Worm (Caenorhabditis elegans) whole organism, L1 larva: ENCODE measurements around the gene C17F4.11.

Experiments
- C04F5.9 ChIP-seq: sonication (generic microtip); optimal IDR thresholded peaks from 2 replicates; lab custom pipeline; 2016; ENCODE audit warnings: missing genetic modification characterization, missing compliant biosample characterization
- C16A3.4 ChIP-seq: fragments of 150-350 bp; optimal IDR thresholded peaks from 2 replicates; lab custom pipeline; 2014; ENCODE audit warnings: missing biosample characterization, missing genetic modification characterization
- F16B12.6 ChIP-seq: fragments of 150-350 bp; optimal IDR thresholded peaks from 2 replicates; lab custom pipeline; 2014; ENCODE audit warnings: missing biosample characterization, missing genetic modification characterization
- Y116A8C.19 ChIP-seq: sonication (generic microtip); optimal IDR thresholded peaks from 2 replicates; lab custom pipeline; 2016; ENCODE audit warnings: missing compliant biosample characterization, missing genetic modification characterization, borderline replicate concordance
- aly-2 ChIP-seq: fragments of 150-350 bp; optimal IDR thresholded peaks from 2 replicates; lab custom pipeline; 2014; ENCODE audit warnings: missing biosample characterization, missing genetic modification characterization
- blmp-1 ChIP-seq: fragments of 150-350 bp; optimal IDR thresholded peaks from 2 replicates; lab custom pipeline; 2014; ENCODE audit warnings: missing biosample characterization, missing genetic modification characterization
- ceh-82 ChIP-seq, 3 experiments: fragments of 150-350 bp in 1 of 3; sonication (generic microtip) in 2 of 3; optimal IDR thresholded peaks; 2 replicates each; lab custom pipeline; 2014 to 2017; ENCODE audit warnings: missing biosample characterization in 3 of 3, missing genetic modification characterization in 3 of 3
- ces-1 ChIP-seq: fragments of 150-350 bp; optimal IDR thresholded peaks from 2 replicates; lab custom pipeline; 2014; ENCODE audit warnings: missing biosample characterization, missing genetic modification reagents, missing genetic modification characterization
- dpl-1 ChIP-seq, 3 experiments: fragments of 150-350 bp in 2 of 3; sonication (generic microtip) in 1 of 3; optimal IDR thresholded peaks; 2 replicates each; lab custom pipeline; 2014 to 2017; ENCODE audit warnings: missing biosample characterization in 3 of 3, missing genetic modification characterization in 3 of 3, missing genetic modification reagents in 3 of 3
- efl-1 ChIP-seq, 4 experiments: fragments of 150-350 bp; optimal IDR thresholded peaks in 3 of 4; peaks in 1 of 4; 1 replicate in 1 of 4; 2 replicates in 3 of 4; lab custom pipeline; 2014; ENCODE audit warnings: missing biosample characterization in 2 of 4, missing genetic modification characterization in 2 of 4, missing genetic modification reagents in 2 of 4
- egl-13 ChIP-seq: sonication (generic microtip); optimal IDR thresholded peaks from 2 replicates; lab custom pipeline; 2016; ENCODE audit warnings: missing genotype, missing genetic modification reagents, missing genetic modification characterization, missing compliant biosample characterization
- elt-3 ChIP-seq, 6 experiments: fragments of 150-350 bp in 1 of 6; sonication (generic microtip); optimal IDR thresholded peaks; 2 replicates each; lab custom pipeline; 2017 to 2018; ENCODE audit warnings: missing biosample characterization in 6 of 6, missing genetic modification characterization in 6 of 6, inconsistent platforms in 1 of 6
- fkh-10 ChIP-seq: sonication (generic microtip); optimal IDR thresholded peaks from 2 replicates; lab custom pipeline; 2017; ENCODE audit warnings: missing biosample characterization, missing genetic modification reagents, missing genetic modification characterization
- fkh-8 ChIP-seq: sonication (generic microtip); optimal IDR thresholded peaks from 2 replicates; lab custom pipeline; 2016; ENCODE audit warnings: mild to moderate bottlenecking, missing genetic modification characterization, missing compliant biosample characterization
- hlh-4 ChIP-seq: sonication (generic microtip); optimal IDR thresholded peaks from 2 replicates; lab custom pipeline; 2016; ENCODE audit warnings: mild to moderate bottlenecking, missing genetic modification characterization, missing compliant biosample characterization
- lin-13 ChIP-seq: fragments of 150-350 bp; optimal IDR thresholded peaks from 2 replicates; lab custom pipeline; 2014; ENCODE audit warnings: missing biosample characterization, missing genetic modification reagents, missing genetic modification characterization
- lin-14 ChIP-seq: fragments of 200-800 bp; sonication (Bioruptor generic); optimal IDR thresholded peaks from 2 replicates; lab custom pipeline; 2018; ENCODE audit warnings: mild to moderate bottlenecking, missing genetic modification characterization, moderate library complexity, missing compliant biosample characterization
- lin-35 ChIP-seq, 2 experiments: fragments of 150-350 bp; optimal IDR thresholded peaks; 2 replicates each; lab custom pipeline; 2014; ENCODE audit warnings: missing biosample characterization in 2 of 2, missing genetic modification characterization in 2 of 2, missing genetic modification reagents in 2 of 2
- lin-39 ChIP-seq: fragments of 150-350 bp; optimal IDR thresholded peaks from 2 replicates; lab custom pipeline; 2014; ENCODE audit warnings: missing biosample characterization, missing genetic modification reagents, missing genetic modification characterization
- lir-3 ChIP-seq: sonication (generic microtip); optimal IDR thresholded peaks from 2 replicates; lab custom pipeline; 2016; ENCODE audit warnings: mild to moderate bottlenecking, missing genetic modification characterization, moderate library complexity, missing compliant biosample characterization; ENCODE audit not compliant: poor library complexity
- lsy-2 ChIP-seq, 2 experiments: fragments of 150-350 bp; optimal IDR thresholded peaks; 2 replicates each; lab custom pipeline; 2014; ENCODE audit warnings: missing biosample characterization in 2 of 2, missing genetic modification characterization in 2 of 2
- mep-1 ChIP-seq: fragments of 150-350 bp; optimal IDR thresholded peaks from 2 replicates; lab custom pipeline; 2014; ENCODE audit warnings: missing biosample characterization, missing genetic modification characterization
- nhr-11 ChIP-seq: fragments of 150-350 bp; optimal IDR thresholded peaks from 2 replicates; lab custom pipeline; 2014; ENCODE audit warnings: missing biosample characterization, missing genetic modification characterization
- nhr-19 ChIP-seq: fragments of 200-800 bp; sonication (Bioruptor generic); conservative IDR thresholded peaks from 2 replicates; pipeline ENCODE4 v1.3.6; 2022; ENCODE audit warnings: missing genetic modification characterization, missing compliant biosample characterization
- nhr-20 ChIP-seq: sonication (generic microtip); optimal IDR thresholded peaks from 2 replicates; lab custom pipeline; 2016; ENCODE audit warnings: mild to moderate bottlenecking, missing genetic modification characterization, missing compliant biosample characterization
- nhr-237 ChIP-seq: fragments of 150-350 bp; optimal IDR thresholded peaks from 2 replicates; lab custom pipeline; 2014; ENCODE audit warnings: missing biosample characterization, missing genetic modification characterization
- nhr-47 ChIP-seq: sonication (generic microtip); optimal IDR thresholded peaks from 2 replicates; lab custom pipeline; 2016; ENCODE audit warnings: mild to moderate bottlenecking, missing genetic modification characterization, moderate library complexity, missing compliant biosample characterization
- nhr-77 ChIP-seq: fragments of 150-350 bp; optimal IDR thresholded peaks from 2 replicates; lab custom pipeline; 2014; ENCODE audit warnings: missing biosample characterization, missing genetic modification characterization
- nhr-84 ChIP-seq: sonication (generic microtip); optimal IDR thresholded peaks from 2 replicates; lab custom pipeline; 2017; ENCODE audit warnings: missing biosample characterization, missing genetic modification characterization
- nhr-85 ChIP-seq: sonication (generic microtip); peaks from one replicate; lab custom pipeline; 2016; ENCODE audit warnings: missing genetic modification characterization, inconsistent platforms, missing compliant biosample characterization
- nhr-90 ChIP-seq: sonication (generic microtip); optimal IDR thresholded peaks from 2 replicates; lab custom pipeline; 2016; ENCODE audit warnings: mild to moderate bottlenecking, missing genetic modification characterization, missing compliant biosample characterization; ENCODE audit not compliant: poor library complexity
- pag-3 ChIP-seq: sonication (generic microtip); optimal IDR thresholded peaks from 2 replicates; lab custom pipeline; 2017; ENCODE audit warnings: missing genetic modification characterization, mild to moderate bottlenecking, missing compliant biosample characterization, antibody characterized with exemption, borderline replicate concordance; ENCODE audit not compliant: insufficient read depth
- pax-3 ChIP-seq: fragments of 200-800 bp; sonication (Bioruptor generic); optimal IDR thresholded peaks from 2 replicates; lab custom pipeline; 2018; ENCODE audit warnings: mild to moderate bottlenecking, missing genetic modification characterization, moderate library complexity, missing compliant biosample characterization
- pqm-1 ChIP-seq: sonication (generic microtip); optimal IDR thresholded peaks from 3 replicates; lab custom pipeline; 2017; ENCODE audit warnings: missing biosample characterization, missing genetic modification characterization
- rnt-1 ChIP-seq: sonication (generic microtip); optimal IDR thresholded peaks from 2 replicates; lab custom pipeline; 2016; ENCODE audit warnings: mild to moderate bottlenecking, missing genetic modification characterization, moderate library complexity, missing compliant biosample characterization
- snu-23 ChIP-seq: sonication (generic microtip); optimal IDR thresholded peaks from 2 replicates; lab custom pipeline; 2016; ENCODE audit warnings: missing genetic modification characterization, missing compliant biosample characterization
- sptf-1 ChIP-seq: fragments of 150-350 bp; optimal IDR thresholded peaks from 2 replicates; lab custom pipeline; 2014; ENCODE audit warnings: missing biosample characterization, missing genetic modification characterization
- swsn-7 ChIP-seq: sonication (generic microtip); optimal IDR thresholded peaks from 2 replicates; lab custom pipeline; 2016; ENCODE audit warnings: missing genetic modification characterization, missing compliant biosample characterization
- tbx-2 ChIP-seq: sonication (generic microtip); optimal IDR thresholded peaks from 2 replicates; lab custom pipeline; 2016; ENCODE audit warnings: missing genetic modification characterization, missing compliant biosample characterization
- tlp-1 ChIP-seq: fragments of 150-350 bp; optimal IDR thresholded peaks from 2 replicates; lab custom pipeline; 2014; ENCODE audit warnings: missing biosample characterization, missing genetic modification characterization
- unc-130 ChIP-seq: fragments of 150-350 bp; optimal IDR thresholded peaks from 2 replicates; lab custom pipeline; 2017; ENCODE audit warnings: missing biosample characterization, missing genetic modification characterization, inconsistent platforms
- vab-15 ChIP-seq: sonication (generic microtip); optimal IDR thresholded peaks from 2 replicates; lab custom pipeline; 2017; ENCODE audit warnings: missing genotype, mild to moderate bottlenecking, missing genetic modification characterization, missing compliant biosample characterization
- xbp-1 ChIP-seq: sonication (generic microtip); optimal IDR thresholded peaks from 2 replicates; lab custom pipeline; 2016; ENCODE audit warnings: missing genetic modification characterization, missing compliant biosample characterization
- zag-1 ChIP-seq: fragments of 150-350 bp; optimal IDR thresholded peaks from 2 replicates; lab custom pipeline; 2014; ENCODE audit warnings: missing biosample characterization, missing genetic modification characterization

C17F4.11 gene

DNA sequence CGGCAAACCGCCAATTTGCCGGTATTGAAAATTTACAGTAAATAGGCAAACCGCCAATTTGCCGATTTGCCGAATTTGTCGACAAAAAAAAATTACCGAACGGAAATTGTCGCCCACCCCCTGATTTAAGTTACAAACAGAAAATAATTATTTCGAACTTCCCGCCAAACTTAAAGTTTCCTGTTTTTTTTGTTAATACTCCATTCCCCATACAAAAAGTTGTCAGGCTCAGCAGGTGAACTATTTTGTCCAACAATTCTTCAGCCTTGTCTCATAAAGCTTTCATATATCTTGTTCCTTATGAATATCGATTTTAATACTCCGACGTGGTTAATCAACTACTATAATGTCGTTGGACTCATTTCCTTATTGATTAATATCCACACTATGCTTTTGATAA, 33.9 kb upstream of the C17F4.11 start, which contains the start of gene sri-50:
Gene sri-50 (plus strand): TSS at position 301 of the 400 bp plus-strand sequence.
- TF ChIP-seq elt-3 (tag; optimal IDR thresholded peaks at IDR 0.05; lab: Kevin White, UChicago) (no peak), dpl-1 (GFP tag; optimal IDR thresholded peaks at IDR 0.05; lab: Kevin White, UChicago) (no peak), ceh-82 (tag; optimal IDR thresholded peaks at IDR 0.05; lab: Kevin White, UChicago) (no peak), nhr-77 (tag; lab: Kevin White, UChicago) (no peak), fkh-10 (GFP tag; lab: Kevin White, UChicago) (no peak), egl-13 (no peak), hlh-4 (no peak), lin-13 (GFP tag; lab: Kevin White, UChicago) (no peak), aly-2 (tag; lab: Kevin White, UChicago) (no peak), blmp-1 (tag; lab: Kevin White, UChicago) (no peak), sptf-1 (tag; lab: Kevin White, UChicago) (no peak), ces-1 (GFP tag; lab: Kevin White, UChicago) (no peak), Y116A8C.19 (no peak), nhr-85 (no peak), nhr-90 (no peak), lin-14 (GFP tag; lab: Kevin White, UChicago) (no peak), fkh-8 (tag; lab: Kevin White, UChicago) (no peak), tlp-1 (tag; lab: Kevin White, UChicago) (no peak), unc-130 (no peak), nhr-19 (no peak)

DNA sequence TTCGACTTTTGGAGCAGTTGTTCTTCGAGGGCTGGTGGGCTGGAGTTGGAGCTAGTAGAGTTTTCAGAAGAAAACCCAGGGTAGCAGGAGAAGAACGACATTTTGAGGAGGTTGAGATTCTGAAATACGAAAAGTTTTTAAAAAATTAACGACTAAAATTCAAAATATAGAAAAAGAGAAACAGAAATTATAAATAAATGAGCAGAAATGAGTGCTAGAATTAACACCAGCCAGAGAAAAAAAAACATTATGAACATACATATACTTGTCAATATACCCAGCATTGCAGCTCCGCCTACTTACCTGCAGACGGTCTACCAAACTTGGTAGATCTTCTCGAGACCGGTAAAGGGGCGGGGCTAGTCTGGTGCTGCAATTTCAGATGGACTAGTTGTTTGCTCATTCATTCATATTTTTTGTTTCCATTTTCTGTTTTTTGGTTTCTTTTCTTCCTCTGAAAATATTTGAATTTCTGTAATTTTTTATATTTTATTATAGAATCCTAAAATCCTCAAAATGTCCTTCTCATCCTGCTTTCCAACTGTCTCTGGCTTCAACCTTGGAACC, 30.8 kb upstream of the C17F4.11 start, which contains the start of the genes ZC239.20 and ZC239.21:
Gene ZC239.20 (minus strand): TSS at position 101 of the 567 bp plus-strand sequence.
Gene ZC239.21 (plus strand): TSS at position 517 of the 567 bp plus-strand sequence.
- no peak for TF ChIP-seq C04F5.9 (tag; lab: Kevin White, UChicago)
- TF ChIP-seq lin-13 (GFP tag; lab: Kevin White, UChicago), result no peak
- no peak for TF ChIP-seq pax-3 (tag; lab: Kevin White, UChicago)
- no peak for TF ChIP-seq nhr-19
- TF ChIP-seq unc-130, result no peak
- no peak for TF ChIP-seq nhr-47
- TF ChIP-seq C16A3.4 (tag; lab: Kevin White, UChicago), result no peak
- no peak for TF ChIP-seq vab-15 (tag; lab: Kevin White, UChicago)
- no peak for TF ChIP-seq pag-3 (tag; lab: Kevin White, UChicago)
- TF ChIP-seq nhr-11 (tag; lab: Kevin White, UChicago), result no peak
- no peak for TF ChIP-seq blmp-1 (tag; lab: Kevin White, UChicago)

DNA sequence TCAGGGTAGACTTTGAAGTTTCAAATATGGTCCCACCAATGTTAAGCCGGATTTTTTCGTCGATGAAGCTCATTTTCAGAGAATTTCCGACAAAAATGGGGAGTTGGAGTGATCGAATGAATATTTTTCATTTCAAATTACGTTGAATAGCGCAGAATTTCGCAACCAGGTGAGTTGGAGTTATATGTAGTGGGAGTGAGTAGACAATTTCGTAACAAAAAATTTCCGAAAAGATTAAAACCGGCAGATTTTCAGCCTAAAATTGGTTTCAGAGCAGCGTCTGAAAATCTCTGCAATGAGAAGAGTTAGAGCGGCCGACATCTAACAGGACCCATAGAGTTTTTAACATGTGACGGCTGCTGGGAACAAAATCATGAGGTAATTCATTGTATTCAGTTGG, 28.6 kb upstream of the C17F4.11 start, which contains the start of gene sdz-35:
Gene sdz-35 (minus strand): TSS at position 101 of the 400 bp plus-strand sequence.
- TF ChIP-seq pqm-1 (tag; lab: Kevin White, UChicago) (no peak), lin-35 (GFP tag; optimal IDR thresholded peaks at IDR 0.05; lab: Kevin White, UChicago) (no peak), pax-3 (tag; lab: Kevin White, UChicago) (no peak), lir-3 (tag; lab: Kevin White, UChicago) (no peak), aly-2 (tag; lab: Kevin White, UChicago) (no peak), fkh-8 (tag; lab: Kevin White, UChicago) (no peak), nhr-77 (tag; lab: Kevin White, UChicago) (no peak), tbx-2 (tag; lab: Kevin White, UChicago) (no peak)

DNA sequence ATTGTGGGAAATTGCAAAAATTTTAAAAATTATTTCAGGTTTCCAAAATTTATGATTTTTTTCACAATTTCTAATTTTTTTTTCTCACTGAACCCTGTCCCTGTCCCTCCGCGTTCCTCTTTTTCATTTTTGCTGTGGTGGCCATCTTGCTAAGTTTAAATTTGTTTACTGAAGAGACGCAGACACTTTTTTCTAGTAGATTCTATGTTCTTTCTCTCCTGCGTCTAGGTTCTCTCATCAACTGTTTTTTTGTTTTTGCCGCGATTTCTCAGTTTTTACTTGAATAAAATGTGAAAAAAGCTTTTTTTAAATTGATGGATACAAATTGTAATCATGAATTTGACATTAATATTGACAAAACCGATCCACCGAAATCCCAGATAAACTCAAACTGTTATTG, 28.0 kb upstream of the C17F4.11 start, which contains the start of gene ZC239.6:
Gene ZC239.6 (plus strand): TSS at position 381 of the 400 bp plus-strand sequence.
- TF ChIP-seq lin-39 (no peak), nhr-20 (tag; lab: Kevin White, UChicago) (peak; percentile 50), blmp-1 (tag; lab: Kevin White, UChicago) (peak; percentile 17), nhr-11 (tag; lab: Kevin White, UChicago) (no peak), rnt-1 (tag; lab: Kevin White, UChicago) (peak; percentile 53), tbx-2 (tag; lab: Kevin White, UChicago) (no peak), nhr-85 (peak; percentile 46), unc-130 (no peak), xbp-1 (tag; lab: Kevin White, UChicago) (peak; percentile 16), ceh-82 (tag; optimal IDR thresholded peaks at IDR 0.05; lab: Kevin White, UChicago) (peak in 1 of 3 experiments; percentile 5), lsy-2 (tag; optimal IDR thresholded peaks at IDR 0.05; lab: Kevin White, UChicago) (peak; percentile 23 to 51), vab-15 (tag; lab: Kevin White, UChicago) (no peak), snu-23 (peak; percentile 68), zag-1 (tag; lab: Kevin White, UChicago) (no peak), F16B12.6 (tag; lab: Kevin White, UChicago) (no peak), nhr-84 (no peak), nhr-237 (tag; lab: Kevin White, UChicago) (no peak), swsn-7 (tag; lab: Kevin White, UChicago) (peak; percentile 43), lin-14 (GFP tag; lab: Kevin White, UChicago) (peak; percentile 69), efl-1 (optimal IDR thresholded peaks at IDR 0.05; lab: Kevin White, UChicago) (peak; percentile 39 to 42), efl-1 (GFP tag; optimal IDR thresholded peaks at IDR 0.05 in 1 of 2; lab: Kevin White, UChicago) (peak; percentile 41 to 84), mep-1 (peak; percentile 27), dpl-1 (GFP tag; optimal IDR thresholded peaks at IDR 0.05; lab: Kevin White, UChicago) (peak in 2 of 3 experiments; percentile 4 to 42)
